Fruit fly (Drosophila melanogaster) whole organism, embryonic: ENCODE measurements around the gene CNMaR.

ENCODE experiments used
- BtbVII ChIP-seq: fragments of 200-800 bp; sonication (Bioruptor generic); optimal IDR thresholded peaks from 3 replicates; lab custom pipeline; 2017; ENCODE audit warnings: missing biosample characterization, mild to moderate bottlenecking, missing genetic modification characterization
- CG10267 ChIP-seq: fragments of 200-800 bp; sonication (Bioruptor generic); optimal IDR thresholded peaks from 2 replicates; lab custom pipeline; 2018; ENCODE audit warnings: missing biosample characterization, mild to moderate bottlenecking, missing genetic modification characterization, moderate library complexity
- CG10543 ChIP-seq: fragments of 200-800 bp; sonication (Bioruptor generic); optimal IDR thresholded peaks from 3 replicates; lab custom pipeline; 2017; ENCODE audit warnings: missing biosample characterization, mild to moderate bottlenecking, missing genetic modification characterization, moderate library complexity
- CG11085 ChIP-seq: fragments of 200-800 bp; sonication (Bioruptor generic); IDR thresholded peaks from 2 replicates; pipeline ENCODE4 v1.3.6; 2022; ENCODE audit warnings: missing biosample characterization, missing genetic modification characterization
- CG12104 ChIP-seq: fragments of 200-800 bp; sonication (Bioruptor generic); optimal IDR thresholded peaks from 3 replicates; lab custom pipeline; 2016; ENCODE audit warnings: missing biosample characterization, missing genetic modification characterization
- CG14667 ChIP-seq: fragments of 200-800 bp; sonication (Bioruptor generic); IDR thresholded peaks from 2 replicates; pipeline ENCODE4 v1.3.6; 2022; ENCODE audit warnings: missing biosample characterization, missing genetic modification characterization
- CG1647 ChIP-seq: fragments of 200-800 bp; sonication (Bioruptor generic); optimal IDR thresholded peaks from 3 replicates; lab custom pipeline; 2016; ENCODE audit warnings: missing biosample characterization, missing genetic modification characterization
- CG17328 ChIP-seq: fragments of 200-800 bp; sonication (Bioruptor generic); IDR thresholded peaks from 2 replicates; pipeline ENCODE4 v1.3.6; 2022; ENCODE audit warnings: missing biosample characterization, missing genetic modification characterization
- CG17359 ChIP-seq: fragments of 200-800 bp; sonication (Bioruptor generic); optimal IDR thresholded peaks from 3 replicates; lab custom pipeline; 2018; ENCODE audit warnings: missing biosample characterization, mild to moderate bottlenecking, missing genetic modification characterization, moderate library complexity
- CG18619 ChIP-seq: fragments of 200-800 bp; sonication (Bioruptor generic); optimal IDR thresholded peaks from 3 replicates; lab custom pipeline; 2017; ENCODE audit warnings: missing biosample characterization, mild to moderate bottlenecking, missing genetic modification characterization
- CG2199 ChIP-seq: fragments of 200-800 bp; sonication (Bioruptor generic); IDR thresholded peaks from 3 replicates; pipeline ENCODE4 v1.3.6; 2022; ENCODE audit warnings: missing biosample characterization, missing genetic modification characterization
- CG3847 ChIP-seq: fragments of 200-800 bp; sonication (Bioruptor generic); IDR thresholded peaks from 2 replicates; pipeline ENCODE4 v1.3.6; 2022; ENCODE audit warnings: missing biosample characterization, missing genetic modification characterization
- CG42726 ChIP-seq: fragments of 200-800 bp; sonication (Bioruptor generic); IDR thresholded peaks from 2 replicates; pipeline ENCODE4 v1.3.6; 2022; ENCODE audit warnings: missing biosample characterization, missing genetic modification characterization; ENCODE audit not compliant: partially characterized antibody
- CG43689 ChIP-seq: fragments of 200-800 bp; sonication (Bioruptor generic); IDR thresholded peaks from 2 replicates; pipeline ENCODE4 v1.3.6; 2022; ENCODE audit warnings: missing biosample characterization, missing genetic modification characterization
- CG4820 ChIP-seq: fragments of 200-800 bp; sonication (Bioruptor generic); optimal IDR thresholded peaks from 3 replicates; lab custom pipeline; 2016; ENCODE audit warnings: missing biosample characterization, missing genetic modification characterization
- CG7556 ChIP-seq: fragments of 200-800 bp; sonication (Bioruptor generic); optimal IDR thresholded peaks from 2 replicates; lab custom pipeline; 2017; ENCODE audit warnings: missing biosample characterization, mild to moderate bottlenecking, missing genetic modification characterization
- CG7839 ChIP-seq: fragments of 200-800 bp; sonication (Bioruptor generic); optimal IDR thresholded peaks from 3 replicates; lab custom pipeline; 2018; ENCODE audit warnings: missing biosample characterization, mild to moderate bottlenecking, missing genetic modification characterization, moderate library complexity
- CG9797 ChIP-seq: fragments of 200-800 bp; sonication (Bioruptor generic); optimal IDR thresholded peaks from 3 replicates; lab custom pipeline; 2018; ENCODE audit warnings: missing biosample characterization, mild to moderate bottlenecking, missing genetic modification characterization
- CG9932 ChIP-seq: fragments of 200-800 bp; sonication (Bioruptor generic); IDR thresholded peaks from 2 replicates; pipeline ENCODE4 v1.3.6; 2022; ENCODE audit warnings: missing biosample characterization, missing genetic modification characterization
- Dbx ChIP-seq: fragments of 200-800 bp; sonication (Bioruptor generic); IDR thresholded peaks from 3 replicates; pipeline ENCODE4 v1.3.6; 2022; ENCODE audit warnings: missing biosample characterization, missing genetic modification characterization
- Dek ChIP-seq: fragments of 200-800 bp; sonication (Bioruptor generic); optimal IDR thresholded peaks from 3 replicates; lab custom pipeline; 2019; ENCODE audit warnings: missing biosample characterization, mild to moderate bottlenecking, missing genetic modification characterization, moderate library complexity
- Dfd ChIP-seq, 2 experiments: fragments of >200 bp; optimal IDR thresholded peaks; 2 replicates each; lab custom pipeline; 2017; ENCODE audit warnings: missing biosample characterization in 2 of 2, missing genetic modification characterization in 2 of 2
- Dp ChIP-seq: fragments of 200-800 bp; sonication (Bioruptor generic); optimal IDR thresholded peaks from 2 replicates; lab custom pipeline; 2018; ENCODE audit warnings: missing biosample characterization, mild to moderate bottlenecking, missing genetic modification characterization, moderate library complexity
- E2f2 ChIP-seq: fragments of 200-800 bp; sonication (Bioruptor generic); IDR thresholded peaks from 2 replicates; pipeline ENCODE4 v1.3.6; 2022; ENCODE audit warnings: missing biosample characterization, missing genetic modification characterization
- Elba2 ChIP-seq: fragments of 200-800 bp; sonication (Bioruptor generic); optimal IDR thresholded peaks from 3 replicates; lab custom pipeline; 2016; ENCODE audit warnings: missing biosample characterization, missing genetic modification characterization
- Ets65A ChIP-seq: fragments of 200-800 bp; sonication (Bioruptor generic); peaks from one replicate; lab custom pipeline; 2016; ENCODE audit warnings: missing biosample characterization, missing genetic modification characterization
- Ets97D ChIP-seq: fragments of 200-800 bp; sonication (Bioruptor generic); optimal IDR thresholded peaks from 3 replicates; lab custom pipeline; 2016; ENCODE audit warnings: missing biosample characterization, missing genetic modification characterization
- Gug ChIP-seq: fragments of 200-800 bp; sonication (Bioruptor generic); IDR thresholded peaks from 4 replicates; pipeline ENCODE4 v1.3.6; 2022; ENCODE audit warnings: missing biosample characterization, missing genetic modification characterization
- HLH3B ChIP-seq: fragments of 200-800 bp; sonication (Bioruptor generic); IDR thresholded peaks from 2 replicates; pipeline ENCODE4 v1.3.6; 2022; ENCODE audit warnings: missing biosample characterization, missing genetic modification characterization
- Hr51 ChIP-seq, 2 experiments: fragments of 200-800 bp; sonication (Bioruptor generic); optimal IDR thresholded peaks; 2 replicates in 1 of 2; 3 replicates in 1 of 2; lab custom pipeline; 2016 to 2018; ENCODE audit warnings: missing biosample characterization in 2 of 2, missing genetic modification characterization in 2 of 2, mild to moderate bottlenecking in 1 of 2, moderate library complexity in 1 of 2
- Hr78 ChIP-seq, 2 experiments: fragments of 200-800 bp in 1 of 2; fragments of >200 bp in 1 of 2; sonication (Bioruptor generic) in 1 of 2; optimal IDR thresholded peaks; 2 replicates each; lab custom pipeline; 2017 to 2019; ENCODE audit warnings: missing biosample characterization in 2 of 2, missing genetic modification characterization in 2 of 2, mild to moderate bottlenecking in 1 of 2, moderate library complexity in 1 of 2
- Jarid2 ChIP-seq: fragments of 200-800 bp; sonication (Bioruptor generic); optimal IDR thresholded peaks from 3 replicates; lab custom pipeline; 2017; ENCODE audit warnings: mild to moderate bottlenecking, missing biosample characterization, missing genetic modification reagents, missing genetic modification characterization
- Max ChIP-seq: fragments of 200-800 bp; sonication (Bioruptor generic); optimal IDR thresholded peaks from 2 replicates; lab custom pipeline; 2016; ENCODE audit warnings: missing biosample characterization, mild to moderate bottlenecking, missing genetic modification characterization
- NFAT ChIP-seq: fragments of 200-800 bp; sonication (Bioruptor generic); IDR thresholded peaks from 2 replicates; pipeline ENCODE4 v1.3.6; 2022; ENCODE audit warnings: missing biosample characterization, missing genetic modification characterization
- NfI ChIP-seq: fragments of 200-800 bp; sonication (Bioruptor generic); optimal IDR thresholded peaks from 3 replicates; lab custom pipeline; 2018; ENCODE audit warnings: missing biosample characterization, mild to moderate bottlenecking, missing genetic modification characterization, moderate library complexity
- Opbp ChIP-seq: fragments of 200-800 bp; sonication (Bioruptor generic); IDR thresholded peaks from 3 replicates; pipeline ENCODE4 v1.3.6; 2022; ENCODE audit warnings: missing biosample characterization, missing genetic modification characterization; ENCODE audit not compliant: partially characterized antibody
- Pdp1 ChIP-seq, 2 experiments: fragments of 200-800 bp; sonication (Bioruptor generic); optimal IDR thresholded peaks; 3 replicates each; lab custom pipeline; 2016; ENCODE audit warnings: missing biosample characterization in 2 of 2, missing genetic modification characterization in 2 of 2, mild to moderate bottlenecking in 1 of 2, moderate library complexity in 1 of 2
- ap ChIP-seq: fragments of 200-800 bp; sonication (Bioruptor generic); IDR thresholded peaks from 2 replicates; pipeline ENCODE4 v1.3.6; 2022; ENCODE audit warnings: missing biosample characterization, missing genetic modification characterization
- dati ChIP-seq: fragments of 200-800 bp; sonication (Bioruptor generic); IDR thresholded peaks from 2 replicates; pipeline ENCODE4 v1.3.6; 2022; ENCODE audit warnings: missing biosample characterization, missing genetic modification characterization
- ftz-f1 ChIP-seq: fragments of 200-800 bp; sonication (Bioruptor generic); optimal IDR thresholded peaks from 2 replicates; lab custom pipeline; 2016; ENCODE audit warnings: missing biosample characterization, missing genetic modification characterization
- klu ChIP-seq: fragments of 200-800 bp; sonication (Bioruptor generic); IDR thresholded peaks from 2 replicates; pipeline ENCODE4 v1.3.6; 2022; ENCODE audit warnings: missing biosample characterization, missing genetic modification characterization
- mirr ChIP-seq: fragments of 200-800 bp; sonication (Bioruptor generic); optimal IDR thresholded peaks from 3 replicates; lab custom pipeline; 2018; ENCODE audit warnings: missing biosample characterization, mild to moderate bottlenecking, missing genetic modification characterization
- mld ChIP-seq: fragments of 200-800 bp; sonication (Bioruptor generic); IDR thresholded peaks from 3 replicates; pipeline ENCODE4 v1.3.6; 2022; ENCODE audit warnings: missing biosample characterization, missing genetic modification characterization; ENCODE audit not compliant: partially characterized antibody
- pnt ChIP-seq: fragments of 200-800 bp; sonication (Bioruptor generic); optimal IDR thresholded peaks from 3 replicates; lab custom pipeline; 2016; ENCODE audit warnings: missing biosample characterization, missing genetic modification characterization
- row ChIP-seq: fragments of 200-800 bp; sonication (Bioruptor generic); IDR thresholded peaks from 3 replicates; pipeline ENCODE4 v1.3.6; 2022; ENCODE audit warnings: missing biosample characterization, missing genetic modification characterization
- seq ChIP-seq: fragments of 200-800 bp; sonication (Bioruptor generic); IDR thresholded peaks from 2 replicates; pipeline ENCODE4 v1.3.6; 2022; ENCODE audit warnings: missing biosample characterization, missing genetic modification characterization
- slbo ChIP-seq: fragments of 200-800 bp; sonication (Bioruptor generic); IDR thresholded peaks from 2 replicates; pipeline ENCODE4 v1.3.6; 2022; ENCODE audit warnings: missing biosample characterization, missing genetic modification characterization
- ssp ChIP-seq: fragments of 200-800 bp; sonication (Bioruptor generic); IDR thresholded peaks from 2 replicates; pipeline ENCODE4 v1.3.6; 2022; ENCODE audit warnings: missing biosample characterization, missing genetic modification characterization
- vvl ChIP-seq: fragments of 200-800 bp; sonication (Bioruptor generic); IDR thresholded peaks from 2 replicates; pipeline ENCODE4 v1.3.6; 2022; ENCODE audit warnings: missing biosample characterization, missing genetic modification characterization

The CNMaR gene

DNA sequence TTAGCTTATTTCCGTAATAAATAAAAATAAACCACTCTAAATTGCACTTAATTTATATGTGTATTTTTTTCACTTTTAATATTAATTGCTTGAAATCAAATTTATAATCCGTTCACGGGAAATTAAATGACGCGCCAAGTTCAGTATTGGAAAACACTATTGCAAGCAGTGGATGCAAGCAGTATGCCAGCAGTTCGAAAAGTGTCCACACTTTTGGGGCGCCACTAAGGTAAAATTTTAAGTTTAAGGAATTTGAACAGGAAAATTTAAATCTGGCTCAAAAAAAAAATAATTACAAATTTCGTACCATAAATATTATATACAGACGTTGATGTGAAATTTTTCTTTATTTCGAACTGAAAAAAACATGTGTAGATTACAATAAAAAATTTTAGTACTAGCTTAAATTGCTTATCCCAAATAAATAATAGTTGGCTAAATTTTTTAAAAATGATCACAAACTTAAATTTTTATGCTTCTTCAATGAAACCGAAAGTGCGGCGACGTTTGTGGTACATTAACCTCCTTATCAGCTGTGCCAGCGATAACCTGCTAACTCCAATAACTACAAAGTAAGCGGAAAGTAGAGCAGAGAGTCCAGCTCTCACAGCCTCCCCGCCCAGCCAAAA, 29.8 kb upstream of the CNMaR start (continued):
- peak; percentile 48; the same call in 1 of the 3 replicates for TF ChIP-seq Opbp
- peak; percentile 51 for TF ChIP-seq ftz-f1 (GFP tag; lab: Kevin White, UChicago)
- no peak for TF ChIP-seq NfI (GFP tag; lab: Kevin White, UChicago)
- no peak for TF ChIP-seq CG18619
- peak; percentile 77 for TF ChIP-seq CG9932 (GFP tag; lab: Robert Waterston, UW)
- TF ChIP-seq slbo (GFP tag; lab: Robert Waterston, UW): peak; percentile 89
- peak; percentile 71 for TF ChIP-seq Gug (GFP tag; lab: Robert Waterston, UW)
- peak; percentile 88 for TF ChIP-seq CG2199 (GFP tag; lab: Robert Waterston, UW)
- TF ChIP-seq Elba2 (GFP tag; lab: Kevin White, UChicago): no peak
- TF ChIP-seq Ets97D: peak; percentile 15
- TF ChIP-seq Dek (tag; lab: Kevin White, UChicago): peak; percentile 41
- TF ChIP-seq Ets65A (GFP tag; lab: Kevin White, UChicago): peak; percentile 91
- peak; percentile 99 for TF ChIP-seq E2f2 (GFP tag; lab: Robert Waterston, UW)
- no peak for TF ChIP-seq ap (GFP tag; lab: Robert Waterston, UW)
- TF ChIP-seq CG12104: no peak
- peak; percentile 98 for TF ChIP-seq CG10267 (tag; lab: Kevin White, UChicago)
- TF ChIP-seq CG4820: peak; percentile 36
- peak in 1 of 2 experiments; percentile 66 for TF ChIP-seq Pdp1 (GFP tag; optimal IDR thresholded peaks at IDR 0.05; lab: Kevin White, UChicago)
- peak; percentile 69; the same call in 2 of the 3 replicates for TF ChIP-seq Dbx (GFP tag; lab: Robert Waterston, UW)
- TF ChIP-seq Dp (GFP tag; lab: Kevin White, UChicago): peak; percentile 90
- 0 out of 2 replicates have a peak, but pooled peaks have one; percentile 12 for TF ChIP-seq CG17328 (GFP tag; lab: Robert Waterston, UW)
- peak in 1 of 2 experiments; percentile 72 for TF ChIP-seq Dfd (GFP tag; optimal IDR thresholded peaks at IDR 0.05; lab: Kevin White, UChicago)
- peak; percentile 70; the same call in 1 of the 2 replicates for TF ChIP-seq CG11085 (GFP tag; lab: Robert Waterston, UW)
- TF ChIP-seq klu: 0 out of 2 replicates have a peak, but pooled peaks have one; percentile 32
- no peak for TF ChIP-seq Hr51 (GFP tag; optimal IDR thresholded peaks at IDR 0.05; lab: Kevin White, UChicago)
- TF ChIP-seq CG7556 (GFP tag; lab: Kevin White, UChicago): no peak
- peak; percentile 3 for TF ChIP-seq CG7839 (tag; lab: Kevin White, UChicago)
- TF ChIP-seq mirr (GFP tag; lab: Kevin White, UChicago): no peak
- peak; percentile 73; the same call in 1 of the 2 replicates for TF ChIP-seq NFAT
- TF ChIP-seq row (GFP tag; lab: Robert Waterston, UW): peak; percentile 29; the same call in 1 of the 3 replicates
- TF ChIP-seq pnt (GFP tag; lab: Kevin White, UChicago): peak; percentile 69
- peak; percentile 51 for TF ChIP-seq CG17359 (tag; lab: Kevin White, UChicago)
- TF ChIP-seq CG14667 (GFP tag; lab: Robert Waterston, UW): no peak
- peak; percentile 16 for TF ChIP-seq Max (GFP tag; lab: Kevin White, UChicago)
- peak; percentile 75 for TF ChIP-seq CG3847 (GFP tag; lab: Robert Waterston, UW)
- TF ChIP-seq BtbVII (GFP tag; lab: Kevin White, UChicago): no peak
- peak; percentile 31; the same call in 1 of the 2 replicates for TF ChIP-seq HLH3B (GFP tag; lab: Robert Waterston, UW)
- TF ChIP-seq CG42726 (GFP tag; lab: Robert Waterston, UW): peak; percentile 76
- TF ChIP-seq CG1647 (GFP tag; lab: Kevin White, UChicago): peak; percentile 62
- TF ChIP-seq dati (GFP tag; lab: Robert Waterston, UW): no peak
- TF ChIP-seq Hr78 (GFP tag; optimal IDR thresholded peaks at IDR 0.05; lab: Kevin White, UChicago): peak in 1 of 2 experiments; percentile 33
- TF ChIP-seq vvl (GFP tag; lab: Robert Waterston, UW): peak; percentile 50; the same call in 1 of the 2 replicates
- TF ChIP-seq CG9797: peak; percentile 10
- TF ChIP-seq CG10543 (GFP tag; lab: Kevin White, UChicago): no peak
- TF ChIP-seq mld (GFP tag; lab: Robert Waterston, UW): no peak
- peak; percentile 61 for TF ChIP-seq ssp (GFP tag; lab: Robert Waterston, UW)
- peak; percentile 14 for TF ChIP-seq Jarid2 (GFP tag; lab: Kevin White, UChicago)
- TF ChIP-seq seq (GFP tag; lab: Robert Waterston, UW): no peak
- TF ChIP-seq CG43689 (GFP tag; lab: Robert Waterston, UW): no peak
